Worm (Caenorhabditis elegans) whole organism, midembryonic: ENCODE results near the gene ZK809.5.

Source experiments
- cog-1 ChIP-seq: sonication (generic microtip); optimal IDR thresholded peaks from 2 replicates; lab custom pipeline; 2016; ENCODE audit warnings: missing genetic modification characterization, missing compliant biosample characterization
- med-1 ChIP-seq: sonication (generic microtip); optimal IDR thresholded peaks from 2 replicates; lab custom pipeline; 2017; ENCODE audit warnings: missing genetic modification characterization, mild to moderate bottlenecking, missing compliant biosample characterization, antibody characterized with exemption, missing genetic modification reagents; ENCODE audit not compliant: insufficient read depth
- ref-1 ChIP-seq: fragments of 200-800 bp; sonication (Bioruptor generic); conservative IDR thresholded peaks from 2 replicates; pipeline ENCODE4 v1.3.6; 2022; ENCODE audit warnings: missing genetic modification reagents, missing genetic modification characterization, missing compliant biosample characterization

ce11 chrIV:11691524-11691923 lies 35.0 kb downstream of the ZK809.5 start:
- TF ChIP-seq ref-1 (GFP tag; lab: Robert Waterston, UW) = no peak
- TF ChIP-seq cog-1 (tag; lab: Kevin White, UChicago) = no peak
- no peak for TF ChIP-seq med-1
